Fruit fly (Drosophila melanogaster): ENCODE results near the gene CG2983.

The CG2983 gene

dm6 chr2L:2878188-2878587 lies 30.8 kb downstream of the CG2983 start, which contains the start of the genes Prx6a and Sbat (continued):
- TF ChIP-seq p53 (GFP tag; optimal IDR thresholded peaks at IDR 0.05), result peak; percentile 52
- TF ChIP-seq wdn (GFP tag; IDR thresholded peaks at IDR 0.05), result peak; percentile 34; the same call in 1 of the 2 replicates
- TF ChIP-seq pho (GFP tag; optimal IDR thresholded peaks at IDR 0.05), result peak; percentile 70
- TF ChIP-seq vvl (GFP tag; IDR thresholded peaks at IDR 0.05), result peak; percentile 85
- TF ChIP-seq CG9215 (GFP tag; IDR thresholded peaks at IDR 0.05), result peak; percentile 79
- peak; percentile 73 for TF ChIP-seq CG12659 (GFP tag; optimal IDR thresholded peaks at IDR 0.05)
- TF ChIP-seq Bgb (GFP tag; IDR thresholded peaks at IDR 0.05; ENCODE audit: partially characterized antibody), result no peak
- peak; percentile 21; the same call in 1 of the 2 replicates for TF ChIP-seq onecut (GFP tag; IDR thresholded peaks at IDR 0.05)
- TF ChIP-seq fd96Cb (tag; optimal IDR thresholded peaks at IDR 0.05), result peak; percentile 60
- TF ChIP-seq E2f2 (GFP tag; IDR thresholded peaks at IDR 0.05), result peak; percentile 83
- TF ChIP-seq grau (tag; optimal IDR thresholded peaks at IDR 0.05), result peak; percentile 80
- peak; percentile 63; the same call in 1 of the 2 replicates for TF ChIP-seq HLH3B (GFP tag; IDR thresholded peaks at IDR 0.05)
- 0 out of 2 replicates have a peak, but pooled peaks have one; percentile 15 for TF ChIP-seq hbn (GFP tag; IDR thresholded peaks at IDR 0.05; ENCODE audit: partially characterized antibody)
- TF ChIP-seq emc (GFP tag; optimal IDR thresholded peaks at IDR 0.05), result peak; percentile 10
- TF ChIP-seq NK7.1 (GFP tag; optimal IDR thresholded peaks at IDR 0.05), result no peak
- peak; percentile 49 for TF ChIP-seq CG9727 (GFP tag; optimal IDR thresholded peaks at IDR 0.05)
- peak; percentile 49 for TF ChIP-seq CG17568 (GFP tag; optimal IDR thresholded peaks at IDR 0.05)
- peak; percentile 74 for TF ChIP-seq Atf6 (GFP tag; IDR thresholded peaks at IDR 0.05)
- TF ChIP-seq shn (GFP tag; optimal IDR thresholded peaks at IDR 0.05), result peak; percentile 75
- peak; percentile 64 for TF ChIP-seq Dad (GFP tag; optimal IDR thresholded peaks at IDR 0.05)
- TF ChIP-seq CG10321 (GFP tag; IDR thresholded peaks at IDR 0.05), result no peak
- peak; percentile 78 for TF ChIP-seq kay (GFP tag; optimal IDR thresholded peaks at IDR 0.05)
- TF ChIP-seq H2.0 (GFP tag; IDR thresholded peaks at IDR 0.05), result peak; percentile 43; the same call in 1 of the 2 replicates
- no peak for TF ChIP-seq usp (GFP tag; optimal IDR thresholded peaks at IDR 0.05)
- TF ChIP-seq phol (tag; optimal IDR thresholded peaks at IDR 0.05), result peak; percentile 84
- no peak for TF ChIP-seq CG17912 (GFP tag; optimal IDR thresholded peaks at IDR 0.05)
- TF ChIP-seq pnt (GFP tag; optimal IDR thresholded peaks at IDR 0.05), result peak; percentile 66
- peak; percentile 44 for TF ChIP-seq CG8388 (GFP tag; optimal IDR thresholded peaks at IDR 0.05)
- peak; percentile 35 to 60 for TF ChIP-seq chif (GFP tag; optimal IDR thresholded peaks at IDR 0.05)
- TF ChIP-seq nom (GFP tag; optimal IDR thresholded peaks at IDR 0.05), result peak; percentile 32
- TF ChIP-seq Hr51 (GFP tag; optimal IDR thresholded peaks at IDR 0.05), result peak; percentile 55 to 73
- peak; percentile 60 for TF ChIP-seq fd3F (GFP tag; optimal IDR thresholded peaks at IDR 0.05)
- TF ChIP-seq CG17186 (GFP tag; optimal IDR thresholded peaks at IDR 0.05), result peak; percentile 23
- no peak for TF ChIP-seq CG11247 (GFP tag; IDR thresholded peaks at IDR 0.05)
- TF ChIP-seq Camta (GFP tag; optimal IDR thresholded peaks at IDR 0.05), result peak; percentile 66
- peak; percentile 75 for TF ChIP-seq sob (GFP tag; IDR thresholded peaks at IDR 0.05)
- TF ChIP-seq bbx (GFP tag; IDR thresholded peaks at IDR 0.05; ENCODE audit: partially characterized antibody), result no peak
- TF ChIP-seq CG9876 (GFP tag; optimal IDR thresholded peaks at IDR 0.05), result peak; percentile 63
- TF ChIP-seq da (GFP tag; optimal IDR thresholded peaks at IDR 0.05), result peak; percentile 53
- no peak for TF ChIP-seq CG7271 (tag; optimal IDR thresholded peaks at IDR 0.05)
- peak; percentile 63 for TF ChIP-seq vfl (GFP tag; optimal IDR thresholded peaks at IDR 0.05)
- TF ChIP-seq lab (GFP tag; optimal IDR thresholded peaks at IDR 0.05), result peak; percentile 83
- peak; percentile 92 for TF ChIP-seq MBD-R2 (GFP tag; IDR thresholded peaks at IDR 0.05)
- peak; percentile 48; the same call in 2 of the 3 replicates for TF ChIP-seq CG14050 (GFP tag; IDR thresholded peaks at IDR 0.05)
- TF ChIP-seq Atf-2 (GFP tag; optimal IDR thresholded peaks at IDR 0.05), result peak; percentile 5
- peak; percentile 75 for TF ChIP-seq Neu2 (GFP tag; optimal IDR thresholded peaks at IDR 0.05; ENCODE audit: borderline replicate concordance)
- TF ChIP-seq esg (GFP tag; conservative IDR thresholded peaks at IDR 0.05), result peak; percentile 64
- peak; percentile 51 for TF ChIP-seq disco-r (GFP tag; optimal IDR thresholded peaks at IDR 0.05)
- peak; percentile 79 for TF ChIP-seq ind (GFP tag; optimal IDR thresholded peaks at IDR 0.05)
- TF ChIP-seq Ssrp (tag; optimal IDR thresholded peaks at IDR 0.05), result peak; percentile 60
- TF ChIP-seq Dref (GFP tag; IDR thresholded peaks at IDR 0.05), result peak; percentile 34; the same call in 1 of the 2 replicates

All from whole organism, embryonic.